Worm (Caenorhabditis elegans): ENCODE measurements around the gene C03G6.17.

Gene C03G6.17

DNA sequence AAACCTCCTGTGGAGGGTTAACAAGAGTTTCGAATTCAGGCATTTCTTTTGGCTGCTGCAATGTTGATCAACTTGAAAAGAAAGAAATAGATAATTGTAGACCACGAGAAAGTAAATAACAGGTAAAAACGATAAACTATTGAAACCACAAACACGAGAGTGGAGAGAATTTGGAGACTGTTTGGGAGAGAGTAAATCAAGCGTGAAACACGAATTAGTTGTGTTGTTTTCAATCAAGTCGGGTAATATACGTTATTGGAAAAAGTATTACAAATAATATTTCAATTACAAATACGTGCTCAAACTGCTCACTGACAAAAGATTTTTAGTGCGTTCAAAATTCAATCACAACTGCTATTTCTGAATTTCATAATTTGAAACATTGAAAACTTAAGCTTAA lies at the start of gene C03G6.17:
C03G6.17 (minus strand) TSS at position 101 of the 400 bp plus-strand sequence.
- TF ChIP-seq lin-13 (GFP tag; optimal IDR thresholded peaks at IDR 0.05) (no peak), nhr-23 (tag; optimal IDR thresholded peaks at IDR 0.05) (no peak), unc-55 (GFP tag; optimal IDR thresholded peaks at IDR 0.05) (no peak), gmeb-1 (tag; optimal IDR thresholded peaks at IDR 0.05) (no peak), nhr-77 (tag; optimal IDR thresholded peaks at IDR 0.05) (no peak), ceh-16 (tag; optimal IDR thresholded peaks at IDR 0.05) (no peak), unc-62 (GFP tag; optimal IDR thresholded peaks at IDR 0.05) (no peak), nhr-129 (tag; optimal IDR thresholded peaks at IDR 0.05) (no peak), nhr-12 (tag; optimal IDR thresholded peaks at IDR 0.05) (no peak), mab-5 (tag; optimal IDR thresholded peaks at IDR 0.05) (no peak), nhr-21 (tag; optimal IDR thresholded peaks at IDR 0.05) (no peak), unc-39 (tag; optimal IDR thresholded peaks at IDR 0.05) (no peak), R02D3.7 (tag; optimal IDR thresholded peaks at IDR 0.05) (no peak), snpc-4 (tag; optimal IDR thresholded peaks at IDR 0.05) (no peak), fos-1 (tag; optimal IDR thresholded peaks at IDR 0.05) (no peak)

ce11 chrV:7428880-7429279 lies 48.0 kb upstream of the C03G6.17 start, which contains the start of gene srw-69:
Gene srw-69 (minus strand): TSS chrV:7428980.
- TF ChIP-seq egl-27 (tag; optimal IDR thresholded peaks at IDR 0.05) (no peak), ztf-4 (tag; optimal IDR thresholded peaks at IDR 0.05) (no peak), lin-11 (tag; optimal IDR thresholded peaks at IDR 0.05) (no peak), ZK546.5 (tag; optimal IDR thresholded peaks at IDR 0.05) (no peak), nhr-12 (tag; optimal IDR thresholded peaks at IDR 0.05) (no peak), gmeb-1 (tag; optimal IDR thresholded peaks at IDR 0.05) (no peak), peb-1 (tag; optimal IDR thresholded peaks at IDR 0.05) (no peak), elt-3 (tag; optimal IDR thresholded peaks at IDR 0.05) (no peak), nhr-129 (tag; optimal IDR thresholded peaks at IDR 0.05) (no peak), ztf-1 (GFP tag; conservative IDR thresholded peaks at IDR 0.05) (no peak), nhr-21 (tag; optimal IDR thresholded peaks at IDR 0.05) (no peak), aly-2 (tag; optimal IDR thresholded peaks at IDR 0.05) (no peak), alr-1 (tag; optimal IDR thresholded peaks at IDR 0.05) (no peak), nhr-77 (tag; optimal IDR thresholded peaks at IDR 0.05) (no peak), snpc-4 (tag; optimal IDR thresholded peaks at IDR 0.05) (no peak), ceh-82 (tag; optimal IDR thresholded peaks at IDR 0.05) (no peak), elt-1 (tag; optimal IDR thresholded peaks at IDR 0.05) (no peak), unc-55 (GFP tag; optimal IDR thresholded peaks at IDR 0.05) (no peak), mbf-1 (tag; optimal IDR thresholded peaks at IDR 0.05) (no peak), mdl-1 (tag; optimal IDR thresholded peaks at IDR 0.05) (no peak)

ce11 chrV:7426594-7426993 lies 45.7 kb upstream of the C03G6.17 start, which contains the start of gene srw-68:
Gene srw-68 (minus strand): TSS chrV:7426694.
- TF ChIP-seq crh-2 (tag; optimal IDR thresholded peaks at IDR 0.05) (no peak), mdl-1 (tag; optimal IDR thresholded peaks at IDR 0.05) (no peak), elt-1 (tag; optimal IDR thresholded peaks at IDR 0.05) (no peak), unc-55 (GFP tag; optimal IDR thresholded peaks at IDR 0.05) (no peak), ztf-11 (tag; optimal IDR thresholded peaks at IDR 0.05) (no peak), sem-4 (tag; optimal IDR thresholded peaks at IDR 0.05) (no peak), nhr-129 (tag; optimal IDR thresholded peaks at IDR 0.05) (no peak), mbf-1 (tag; optimal IDR thresholded peaks at IDR 0.05) (no peak), lin-39 (tag; optimal IDR thresholded peaks at IDR 0.05) (no peak), F13H6.1 (tag; optimal IDR thresholded peaks at IDR 0.05) (no peak), snpc-4 (tag; optimal IDR thresholded peaks at IDR 0.05) (no peak), nhr-77 (tag; optimal IDR thresholded peaks at IDR 0.05) (no peak), blmp-1 (tag; optimal IDR thresholded peaks at IDR 0.05; ENCODE audit: insufficient read depth) (no peak), skn-1 (tag; optimal IDR thresholded peaks at IDR 0.05) (no peak), lsy-2 (tag; optimal IDR thresholded peaks at IDR 0.05) (no peak), unc-39 (tag; optimal IDR thresholded peaks at IDR 0.05) (no peak), ZK546.5 (tag; optimal IDR thresholded peaks at IDR 0.05) (no peak), ceh-16 (tag; optimal IDR thresholded peaks at IDR 0.05) (no peak)

ce11 chrV:7424336-7424735 lies 43.4 kb upstream of the C03G6.17 start, which contains the start of gene F18E3.10:
Gene F18E3.10 (minus strand): TSS chrV:7424436.
- no peak for TF ChIP-seq ztf-4 (tag; optimal IDR thresholded peaks at IDR 0.05)
- no peak for TF ChIP-seq unc-39 (tag; optimal IDR thresholded peaks at IDR 0.05)
- TF ChIP-seq Y55F3AM.14 (GFP tag; optimal IDR thresholded peaks at IDR 0.05) = no peak
- no peak for TF ChIP-seq gmeb-1 (tag; optimal IDR thresholded peaks at IDR 0.05)
- TF ChIP-seq ceh-16 (tag; optimal IDR thresholded peaks at IDR 0.05) = no peak
- TF ChIP-seq snpc-4 (tag; optimal IDR thresholded peaks at IDR 0.05) = no peak
- no peak for TF ChIP-seq nhr-25 (tag; optimal IDR thresholded peaks at IDR 0.05)
- TF ChIP-seq zag-1 (tag; optimal IDR thresholded peaks at IDR 0.05) = no peak
- no peak for TF ChIP-seq sma-9 (GFP tag; optimal IDR thresholded peaks at IDR 0.05)
- no peak for TF ChIP-seq sma-9 (tag; optimal IDR thresholded peaks at IDR 0.05)

Data from whole organism, L2 larva.